Fruit fly (Drosophila melanogaster): ENCODE data around the gene CG7330.

DNA sequence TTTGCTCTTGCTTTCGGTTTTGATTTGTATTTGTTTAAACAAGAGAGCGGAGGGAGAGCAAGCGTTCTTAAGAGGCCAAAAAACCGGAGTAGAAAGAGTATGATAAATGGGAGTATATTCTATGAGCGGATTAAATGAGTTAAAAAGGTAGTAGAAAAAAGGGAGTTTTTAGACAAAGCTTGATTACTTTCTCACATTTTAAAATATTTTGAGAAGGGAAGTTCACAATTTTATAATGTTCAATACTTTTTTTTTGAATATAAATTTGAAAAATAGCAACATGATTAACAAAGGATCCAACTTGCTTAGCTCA lies 37.5 kb downstream of the CG7330 start:
- TF ChIP-seq CTCF (optimal IDR thresholded peaks at IDR 0.05) (no peak), CG8478 (optimal IDR thresholded peaks at IDR 0.05) (no peak)

Data from S2 (cell line).